Worm (Caenorhabditis elegans) whole organism, L1 larva: ENCODE data around the gene nspb-4.

Experiments used
- C04F5.9 ChIP-seq: sonication (generic microtip); optimal IDR thresholded peaks from 2 replicates; lab custom pipeline; 2016; ENCODE audit warnings: missing genetic modification characterization, missing compliant biosample characterization
- C16A3.4 ChIP-seq: fragments of 150-350 bp; optimal IDR thresholded peaks from 2 replicates; lab custom pipeline; 2014; ENCODE audit warnings: missing biosample characterization, missing genetic modification characterization
- C34B4.2 ChIP-seq: sonication (generic microtip); optimal IDR thresholded peaks from 2 replicates; lab custom pipeline; 2017; ENCODE audit warnings: mild to moderate bottlenecking, missing genetic modification characterization, missing compliant biosample characterization
- F16B12.6 ChIP-seq: fragments of 150-350 bp; optimal IDR thresholded peaks from 2 replicates; lab custom pipeline; 2014; ENCODE audit warnings: missing biosample characterization, missing genetic modification characterization
- Y116A8C.19 ChIP-seq: sonication (generic microtip); optimal IDR thresholded peaks from 2 replicates; lab custom pipeline; 2016; ENCODE audit warnings: missing compliant biosample characterization, missing genetic modification characterization, borderline replicate concordance
- aha-1 ChIP-seq: fragments of 150-350 bp; optimal IDR thresholded peaks from 2 replicates; lab custom pipeline; 2014; ENCODE audit warnings: missing biosample characterization, missing genetic modification characterization
- aly-2 ChIP-seq: fragments of 150-350 bp; optimal IDR thresholded peaks from 2 replicates; lab custom pipeline; 2014; ENCODE audit warnings: missing biosample characterization, missing genetic modification characterization
- blmp-1 ChIP-seq: fragments of 150-350 bp; optimal IDR thresholded peaks from 2 replicates; lab custom pipeline; 2014; ENCODE audit warnings: missing biosample characterization, missing genetic modification characterization
- ceh-8 ChIP-seq: fragments of 200-800 bp; sonication (Bioruptor generic); optimal IDR thresholded peaks from 2 replicates; lab custom pipeline; 2018; ENCODE audit warnings: mild to moderate bottlenecking, missing genetic modification characterization, moderate library complexity, missing compliant biosample characterization
- ceh-82 ChIP-seq, 3 experiments: fragments of 150-350 bp in 1 of 3; sonication (generic microtip) in 2 of 3; optimal IDR thresholded peaks; 2 replicates each; lab custom pipeline; 2014 to 2017; ENCODE audit warnings: missing biosample characterization in 3 of 3, missing genetic modification characterization in 3 of 3
- ceh-88 ChIP-seq: fragments of 200-800 bp; sonication (Bioruptor generic); IDR thresholded peaks from 2 replicates; pipeline ENCODE4 v1.3.6; 2022; ENCODE audit warnings: missing genetic modification characterization, missing compliant biosample characterization
- ces-1 ChIP-seq: fragments of 150-350 bp; optimal IDR thresholded peaks from 2 replicates; lab custom pipeline; 2014; ENCODE audit warnings: missing biosample characterization, missing genetic modification reagents, missing genetic modification characterization
- dpl-1 ChIP-seq, 3 experiments: fragments of 150-350 bp in 2 of 3; sonication (generic microtip) in 1 of 3; optimal IDR thresholded peaks; 2 replicates each; lab custom pipeline; 2014 to 2017; ENCODE audit warnings: missing biosample characterization in 3 of 3, missing genetic modification characterization in 3 of 3, missing genetic modification reagents in 3 of 3
- efl-1 ChIP-seq, 4 experiments: fragments of 150-350 bp; optimal IDR thresholded peaks in 3 of 4; peaks in 1 of 4; 1 replicate in 1 of 4; 2 replicates in 3 of 4; lab custom pipeline; 2014; ENCODE audit warnings: missing biosample characterization in 2 of 4, missing genetic modification characterization in 2 of 4, missing genetic modification reagents in 2 of 4
- efl-3 ChIP-seq: fragments of 200-800 bp; sonication (Bioruptor generic); optimal IDR thresholded peaks from 2 replicates; lab custom pipeline; 2018; ENCODE audit warnings: mild to moderate bottlenecking, missing genetic modification characterization, missing compliant biosample characterization
- egl-13 ChIP-seq: sonication (generic microtip); optimal IDR thresholded peaks from 2 replicates; lab custom pipeline; 2016; ENCODE audit warnings: missing genotype, missing genetic modification reagents, missing genetic modification characterization, missing compliant biosample characterization
- elt-2 ChIP-seq: sonication (generic microtip); optimal IDR thresholded peaks from 2 replicates; lab custom pipeline; 2016; ENCODE audit warnings: missing genetic modification characterization, mild to moderate bottlenecking, inconsistent platforms, missing compliant biosample characterization, missing genetic modification reagents
- elt-3 ChIP-seq, 6 experiments: fragments of 150-350 bp in 1 of 6; sonication (generic microtip); optimal IDR thresholded peaks; 2 replicates each; lab custom pipeline; 2017 to 2018; ENCODE audit warnings: missing biosample characterization in 6 of 6, missing genetic modification characterization in 6 of 6, inconsistent platforms in 1 of 6
- ets-5 ChIP-seq: fragments of 200-800 bp; sonication (Bioruptor generic); IDR thresholded peaks from 2 replicates; pipeline ENCODE4 v1.3.6; 2022; ENCODE audit warnings: missing genetic modification characterization, missing compliant biosample characterization
- fkh-4 ChIP-seq: sonication (generic microtip); optimal IDR thresholded peaks from 2 replicates; lab custom pipeline; 2016; ENCODE audit warnings: missing compliant biosample characterization, missing genetic modification characterization, borderline replicate concordance
- fkh-8 ChIP-seq: sonication (generic microtip); optimal IDR thresholded peaks from 2 replicates; lab custom pipeline; 2016; ENCODE audit warnings: mild to moderate bottlenecking, missing genetic modification characterization, missing compliant biosample characterization
- fos-1 ChIP-seq: fragments of 150-350 bp; optimal IDR thresholded peaks from 2 replicates; lab custom pipeline; 2014; ENCODE audit warnings: missing biosample characterization, missing genetic modification characterization
- grh-1 ChIP-seq: fragments of 200-800 bp; sonication (Bioruptor generic); IDR thresholded peaks from 2 replicates; pipeline ENCODE4 v1.3.6; 2022; ENCODE audit warnings: missing genetic modification reagents, missing genetic modification characterization, missing compliant biosample characterization
- hlh-17 ChIP-seq: fragments of 200-800 bp; sonication (Bioruptor generic); optimal IDR thresholded peaks from 2 replicates; lab custom pipeline; 2018; ENCODE audit warnings: missing genetic modification characterization, mild to moderate bottlenecking, missing compliant biosample characterization, moderate library complexity, borderline replicate concordance
- irx-1 ChIP-seq: sonication (generic microtip); optimal IDR thresholded peaks from 2 replicates; lab custom pipeline; 2016; ENCODE audit warnings: missing genetic modification characterization, missing compliant biosample characterization
- isw-1 ChIP-seq: fragments of 200-800 bp; sonication (Bioruptor generic); IDR thresholded peaks from 2 replicates; pipeline ENCODE4 v1.3.6; 2022; ENCODE audit warnings: missing genetic modification characterization, missing compliant biosample characterization
- jun-1 ChIP-seq: fragments of 150-350 bp; optimal IDR thresholded peaks from 2 replicates; lab custom pipeline; 2014; ENCODE audit warnings: missing biosample characterization, missing genetic modification reagents, missing genetic modification characterization
- lin-15B ChIP-seq: fragments of 150-350 bp; sonication (generic microtip); optimal IDR thresholded peaks from 3 replicates; lab custom pipeline; 2014; ENCODE audit warnings: missing biosample characterization, missing genetic modification characterization
- lin-35 ChIP-seq, 2 experiments: fragments of 150-350 bp; optimal IDR thresholded peaks; 2 replicates each; lab custom pipeline; 2014; ENCODE audit warnings: missing biosample characterization in 2 of 2, missing genetic modification characterization in 2 of 2, missing genetic modification reagents in 2 of 2
- lir-3 ChIP-seq: sonication (generic microtip); optimal IDR thresholded peaks from 2 replicates; lab custom pipeline; 2016; ENCODE audit warnings: mild to moderate bottlenecking, missing genetic modification characterization, moderate library complexity, missing compliant biosample characterization; ENCODE audit not compliant: poor library complexity
- mdl-1 ChIP-seq, 2 experiments: fragments of 150-350 bp; optimal IDR thresholded peaks; 2 replicates each; lab custom pipeline; 2014 to 2017; ENCODE audit warnings: missing biosample characterization in 2 of 2, missing genetic modification characterization in 2 of 2, inconsistent platforms in 1 of 2
- mef-2 ChIP-seq: fragments of 150-350 bp; optimal IDR thresholded peaks from 2 replicates; lab custom pipeline; 2014; ENCODE audit warnings: missing biosample characterization, missing genetic modification characterization
- mep-1 ChIP-seq: fragments of 150-350 bp; optimal IDR thresholded peaks from 2 replicates; lab custom pipeline; 2014; ENCODE audit warnings: missing biosample characterization, missing genetic modification characterization
- nhr-12 ChIP-seq: sonication (generic microtip); optimal IDR thresholded peaks from 2 replicates; lab custom pipeline; 2017; ENCODE audit warnings: missing biosample characterization, missing genetic modification characterization
- nhr-19 ChIP-seq: fragments of 200-800 bp; sonication (Bioruptor generic); conservative IDR thresholded peaks from 2 replicates; pipeline ENCODE4 v1.3.6; 2022; ENCODE audit warnings: missing genetic modification characterization, missing compliant biosample characterization
- nhr-237 ChIP-seq: fragments of 150-350 bp; optimal IDR thresholded peaks from 2 replicates; lab custom pipeline; 2014; ENCODE audit warnings: missing biosample characterization, missing genetic modification characterization
- nhr-47 ChIP-seq: sonication (generic microtip); optimal IDR thresholded peaks from 2 replicates; lab custom pipeline; 2016; ENCODE audit warnings: mild to moderate bottlenecking, missing genetic modification characterization, moderate library complexity, missing compliant biosample characterization
- nhr-76 ChIP-seq: sonication (generic microtip); optimal IDR thresholded peaks from 2 replicates; lab custom pipeline; 2017; ENCODE audit warnings: missing biosample characterization, missing genetic modification characterization
- nhr-77 ChIP-seq: fragments of 150-350 bp; optimal IDR thresholded peaks from 2 replicates; lab custom pipeline; 2014; ENCODE audit warnings: missing biosample characterization, missing genetic modification characterization
- nhr-90 ChIP-seq: sonication (generic microtip); optimal IDR thresholded peaks from 2 replicates; lab custom pipeline; 2016; ENCODE audit warnings: mild to moderate bottlenecking, missing genetic modification characterization, missing compliant biosample characterization; ENCODE audit not compliant: poor library complexity
- pag-3 ChIP-seq: sonication (generic microtip); optimal IDR thresholded peaks from 2 replicates; lab custom pipeline; 2017; ENCODE audit warnings: missing genetic modification characterization, mild to moderate bottlenecking, missing compliant biosample characterization, antibody characterized with exemption, borderline replicate concordance; ENCODE audit not compliant: insufficient read depth
- pqm-1 ChIP-seq: sonication (generic microtip); optimal IDR thresholded peaks from 3 replicates; lab custom pipeline; 2017; ENCODE audit warnings: missing biosample characterization, missing genetic modification characterization
- rnt-1 ChIP-seq: sonication (generic microtip); optimal IDR thresholded peaks from 2 replicates; lab custom pipeline; 2016; ENCODE audit warnings: mild to moderate bottlenecking, missing genetic modification characterization, moderate library complexity, missing compliant biosample characterization
- skn-1 ChIP-seq: fragments of 150-350 bp; optimal IDR thresholded peaks from 2 replicates; lab custom pipeline; 2014; ENCODE audit warnings: missing biosample characterization, missing genetic modification characterization
- sup-37 ChIP-seq: fragments of 200-800 bp; sonication (Bioruptor generic); optimal IDR thresholded peaks from 2 replicates; lab custom pipeline; 2018; ENCODE audit warnings: mild to moderate bottlenecking, missing genetic modification characterization, missing compliant biosample characterization
- tlp-1 ChIP-seq: fragments of 150-350 bp; optimal IDR thresholded peaks from 2 replicates; lab custom pipeline; 2014; ENCODE audit warnings: missing biosample characterization, missing genetic modification characterization
- unc-130 ChIP-seq: fragments of 150-350 bp; optimal IDR thresholded peaks from 2 replicates; lab custom pipeline; 2017; ENCODE audit warnings: missing biosample characterization, missing genetic modification characterization, inconsistent platforms
- unc-98 ChIP-seq: fragments of 200-800 bp; sonication (Bioruptor generic); IDR thresholded peaks from 2 replicates; pipeline ENCODE4 v1.3.6; 2022; ENCODE audit warnings: missing genetic modification characterization, missing compliant biosample characterization
- xbp-1 ChIP-seq: sonication (generic microtip); optimal IDR thresholded peaks from 2 replicates; lab custom pipeline; 2016; ENCODE audit warnings: missing genetic modification characterization, missing compliant biosample characterization
- zip-4 ChIP-seq: fragments of 200-800 bp; sonication (Bioruptor generic); optimal IDR thresholded peaks from 2 replicates; lab custom pipeline; 2018; ENCODE audit warnings: mild to moderate bottlenecking, missing genetic modification characterization, moderate library complexity, missing compliant biosample characterization

The nspb-4 gene

ce11 chrIV:6627798-6628197, 29.8 kb downstream of the nspb-4 start, which contains the start of gene cest-5.2:
Gene cest-5.2, minus strand, starts transcription at chrIV:6627925.
- TF ChIP-seq C16A3.4 (no peak), lin-15B (no peak), nhr-77 (tag; lab: Kevin White, UChicago) (no peak), xbp-1 (tag; lab: Kevin White, UChicago) (no peak), aha-1 (tag; lab: Kevin White, UChicago) (no peak), hlh-17 (GFP tag; lab: Kevin White, UChicago) (no peak), irx-1 (tag; lab: Kevin White, UChicago) (no peak), isw-1 (GFP tag; lab: Robert Waterston, UW) (no peak), elt-2 (peak; percentile 51), fkh-4 (no peak), ceh-88 (GFP tag; lab: Robert Waterston, UW) (no peak), ceh-8 (GFP tag; lab: Kevin White, UChicago) (no peak), efl-1 (optimal IDR thresholded peaks at IDR 0.05; lab: Kevin White, UChicago) (no peak), efl-1 (GFP tag; optimal IDR thresholded peaks at IDR 0.05 in 1 of 2; lab: Kevin White, UChicago) (no peak), jun-1 (tag; lab: Kevin White, UChicago) (no peak), elt-3 (tag; optimal IDR thresholded peaks at IDR 0.05; lab: Kevin White, UChicago) (no peak), blmp-1 (tag; lab: Kevin White, UChicago) (no peak), nhr-90 (tag; lab: Kevin White, UChicago) (peak; percentile 9), pag-3 (tag; lab: Kevin White, UChicago) (no peak)

ce11 chrIV:6631704-6632272, 33.8 kb downstream of the nspb-4 start, which contains the start of the genes cest-5.1 and C01B10.9:
Gene cest-5.1, minus strand, starts transcription at chrIV:6631754.
Gene C01B10.9, plus strand, starts transcription at chrIV:6632222.
- TF ChIP-seq zip-4 (peak; percentile 48), F16B12.6 (tag; lab: Kevin White, UChicago) (no peak), unc-98 (GFP tag; lab: Robert Waterston, UW) (peak; percentile 83), dpl-1 (GFP tag; optimal IDR thresholded peaks at IDR 0.05; lab: Kevin White, UChicago) (peak; percentile 90 to 95 (median 94)), unc-130 (tag; lab: Kevin White, UChicago) (peak; percentile 58), lin-35 (GFP tag; optimal IDR thresholded peaks at IDR 0.05; lab: Kevin White, UChicago) (peak; percentile 96), ces-1 (GFP tag; lab: Kevin White, UChicago) (no peak), grh-1 (GFP tag; lab: Robert Waterston, UW) (peak; percentile 57; the same call in 1 of the 2 replicates), sup-37 (GFP tag; lab: Kevin White, UChicago) (peak; percentile 30), fos-1 (peak; percentile 29), jun-1 (tag; lab: Kevin White, UChicago) (peak; percentile 52), aly-2 (tag; lab: Kevin White, UChicago) (no peak), skn-1 (tag; lab: Kevin White, UChicago) (peak; percentile 77), nhr-77 (tag; lab: Kevin White, UChicago) (peak; percentile 36), rnt-1 (tag; lab: Kevin White, UChicago) (peak; percentile 98), C34B4.2 (tag; lab: Kevin White, UChicago) (no peak), nhr-47 (peak; percentile 93), tlp-1 (tag; lab: Kevin White, UChicago) (no peak), nhr-90 (tag; lab: Kevin White, UChicago) (peak; percentile 91), pqm-1 (tag; lab: Kevin White, UChicago) (no peak), nhr-76 (tag; lab: Kevin White, UChicago) (no peak), ceh-82 (tag; optimal IDR thresholded peaks at IDR 0.05; lab: Kevin White, UChicago) (peak; percentile 48 to 79 (median 61)), efl-3 (GFP tag; lab: Kevin White, UChicago) (no peak), lir-3 (peak; percentile 96), mep-1 (tag; lab: Kevin White, UChicago) (no peak), egl-13 (peak; percentile 83), nhr-237 (no peak), C04F5.9 (tag; lab: Kevin White, UChicago) (peak; percentile 86), fkh-8 (peak; percentile 81), nhr-12 (no peak), mef-2 (tag; lab: Kevin White, UChicago) (no peak), Y116A8C.19 (tag; lab: Kevin White, UChicago) (peak; percentile 34), ets-5 (GFP tag; lab: Robert Waterston, UW) (no peak), nhr-19 (GFP tag; lab: Robert Waterston, UW) (peak; percentile 85), mdl-1 (tag; optimal IDR thresholded peaks at IDR 0.05; lab: Kevin White, UChicago) (peak in 1 of 2 experiments; percentile 28)
